Worm (Caenorhabditis elegans): ENCODE data around the gene K07F5.16.

Gene K07F5.16

ce11 chrIV:9875646-9876045, 11.7 kb downstream of the K07F5.16 start:
- TF ChIP-seq sox-2 (GFP tag; IDR thresholded peaks at IDR 0.05) (no peak), ets-4 (tag; optimal IDR thresholded peaks at IDR 0.05) (no peak), eyg-1 (tag; optimal IDR thresholded peaks at IDR 0.05) (no peak), C38D4.7 (GFP tag; optimal IDR thresholded peaks at IDR 0.05) (no peak), hlh-8 (tag; optimal IDR thresholded peaks at IDR 0.05) (no peak), dve-1 (tag; optimal IDR thresholded peaks at IDR 0.05) (no peak), sdc-2 (tag; optimal IDR thresholded peaks at IDR 0.05) (no peak), odd-2 (tag; optimal IDR thresholded peaks at IDR 0.05) (no peak), F13H6.1 (tag; optimal IDR thresholded peaks at IDR 0.05) (no peak), ceh-30 (tag; optimal IDR thresholded peaks at IDR 0.05) (no peak), nhr-11 (tag; optimal IDR thresholded peaks at IDR 0.05) (no peak), unc-3 (GFP tag; conservative IDR thresholded peaks at IDR 0.05) (no peak), unc-3 (tag; optimal IDR thresholded peaks at IDR 0.05) (no peak), fkh-6 (tag; optimal IDR thresholded peaks at IDR 0.05) (no peak), hlh-6 (tag; optimal IDR thresholded peaks at IDR 0.05) (no peak), C08G9.2 (tag; optimal IDR thresholded peaks at IDR 0.05) (no peak), sox-4 (tag; optimal IDR thresholded peaks at IDR 0.05) (no peak), fax-1 (tag; optimal IDR thresholded peaks at IDR 0.05) (no peak), hlh-30 (tag; optimal IDR thresholded peaks at IDR 0.05; ENCODE audit: insufficient read depth) (no peak), ztf-16 (tag; optimal IDR thresholded peaks at IDR 0.05) (no peak), unc-86 (tag; optimal IDR thresholded peaks at IDR 0.05) (no peak)

DNA sequence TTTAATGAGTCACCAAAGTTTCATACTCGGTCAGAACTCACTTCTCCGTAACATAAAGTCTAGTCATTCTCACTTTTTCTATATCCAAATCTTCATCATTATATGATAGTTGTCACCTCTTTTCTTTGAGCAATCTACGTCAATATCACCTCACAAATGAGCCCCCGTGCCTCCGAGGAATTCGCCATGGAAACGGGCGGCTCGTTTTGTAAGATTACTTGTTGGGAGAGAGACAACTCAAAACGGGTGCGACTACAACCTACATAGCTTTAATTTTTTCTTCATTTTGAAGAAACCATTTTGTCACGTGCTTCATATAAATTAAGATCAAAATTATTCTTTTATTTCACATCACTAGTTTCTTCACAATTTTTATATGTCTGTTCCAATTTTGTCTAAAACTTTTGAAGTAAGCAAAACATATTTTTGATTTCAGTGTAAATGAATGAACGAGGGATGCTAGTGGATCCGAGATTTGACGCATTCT, 15.0 kb downstream of the K07F5.16 start, which contains the start of gene nhr-4:
TSS of gene nhr-4 (plus strand) at position 437 of the 487 bp plus-strand sequence.
- TF ChIP-seq npax-4 (tag; optimal IDR thresholded peaks at IDR 0.05) (no peak), ceh-45 (GFP tag; IDR thresholded peaks at IDR 0.05) (no peak), ceh-2 (tag; optimal IDR thresholded peaks at IDR 0.05) (no peak), ztf-16 (tag; optimal IDR thresholded peaks at IDR 0.05) (no peak), ceh-24 (tag; optimal IDR thresholded peaks at IDR 0.05) (no peak)

DNA sequence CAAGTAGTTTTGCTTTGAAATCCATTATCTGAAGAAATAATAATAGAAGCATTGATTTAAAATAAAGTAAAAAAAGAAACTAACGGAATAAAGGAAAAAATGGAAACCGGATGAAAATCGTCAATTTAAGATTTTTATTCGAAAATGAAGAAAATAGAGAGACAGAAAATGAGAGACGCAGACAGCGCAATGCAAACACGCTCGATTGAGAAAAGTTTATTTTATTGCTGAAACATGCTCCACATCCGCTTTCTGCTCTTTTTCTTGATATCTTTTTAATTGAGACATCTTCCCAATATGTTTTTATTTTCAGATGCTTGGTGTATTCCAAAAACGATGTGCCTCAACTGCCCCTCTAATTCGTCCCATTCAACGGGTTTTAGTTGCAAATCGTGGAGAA, 20.3 kb downstream of the K07F5.16 start, which contains the start of the genes prp-18 and mccc-1:
TSS of gene prp-18 (minus strand) at position 127 of the 400 bp plus-strand sequence.
TSS of gene mccc-1 (plus strand) at position 314 of the 400 bp plus-strand sequence.
- TF ChIP-seq ceh-31 (tag; optimal IDR thresholded peaks at IDR 0.05): peak; percentile 44
- TF ChIP-seq unc-55 (GFP tag; optimal IDR thresholded peaks at IDR 0.05): peak; percentile 28
- no peak for TF ChIP-seq pros-1 (tag; optimal IDR thresholded peaks at IDR 0.05)
- no peak for TF ChIP-seq pha-2 (tag; optimal IDR thresholded peaks at IDR 0.05)
- no peak for TF ChIP-seq ceh-30 (tag; optimal IDR thresholded peaks at IDR 0.05)
- TF ChIP-seq rnt-1 (tag; optimal IDR thresholded peaks at IDR 0.05): no peak
- TF ChIP-seq unc-42 (tag; optimal IDR thresholded peaks at IDR 0.05): peak; percentile 86
- TF ChIP-seq dve-1 (tag; optimal IDR thresholded peaks at IDR 0.05): peak; percentile 2
- no peak for TF ChIP-seq ttx-3 (tag; optimal IDR thresholded peaks at IDR 0.05)
- TF ChIP-seq nhr-232 (tag; optimal IDR thresholded peaks at IDR 0.05): no peak
- TF ChIP-seq nfya-1 (tag; optimal IDR thresholded peaks at IDR 0.05): peak; percentile 16
- TF ChIP-seq unc-3 (GFP tag; conservative IDR thresholded peaks at IDR 0.05): no peak
- no peak for TF ChIP-seq unc-3 (tag; optimal IDR thresholded peaks at IDR 0.05)
- no peak for TF ChIP-seq madf-2 (tag; optimal IDR thresholded peaks at IDR 0.05)
- TF ChIP-seq pat-9 (tag; optimal IDR thresholded peaks at IDR 0.05): no peak
- TF ChIP-seq fax-1 (tag; optimal IDR thresholded peaks at IDR 0.05): no peak
- TF ChIP-seq hlh-8 (tag; optimal IDR thresholded peaks at IDR 0.05): no peak
- TF ChIP-seq pag-3 (tag; optimal IDR thresholded peaks at IDR 0.05; ENCODE audit: borderline replicate concordance): no peak
- no peak for TF ChIP-seq hlh-6 (tag; optimal IDR thresholded peaks at IDR 0.05)

DNA sequence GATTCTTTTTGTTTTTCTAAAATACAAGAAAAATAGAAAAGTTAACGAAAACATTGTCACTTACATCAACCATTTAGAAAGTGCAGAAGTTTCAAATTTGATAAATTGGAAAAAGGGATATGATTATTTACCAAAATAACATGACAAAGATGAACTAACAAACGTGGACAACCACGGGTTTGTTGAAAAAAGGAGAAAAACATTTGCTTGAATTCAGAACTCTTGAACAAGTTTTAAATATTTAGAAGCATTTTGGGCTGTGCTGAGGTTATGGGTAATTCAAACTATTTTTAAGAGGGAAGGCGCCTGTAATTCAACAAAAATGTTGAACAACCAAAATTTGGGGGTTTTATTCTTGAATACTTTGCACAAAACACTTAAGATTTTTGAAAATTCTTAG, 25.9 kb downstream of the K07F5.16 start, which contains the start of gene ttbk-3:
TSS of gene ttbk-3 (minus strand) at position 101 of the 400 bp plus-strand sequence.
- TF ChIP-seq hlh-30 (tag; optimal IDR thresholded peaks at IDR 0.05; ENCODE audit: insufficient read depth) (no peak), ceh-19 (GFP tag; optimal IDR thresholded peaks at IDR 0.05) (no peak), dmd-4 (tag; optimal IDR thresholded peaks at IDR 0.05; ENCODE audit: borderline replicate concordance) (no peak), lim-6 (tag; optimal IDR thresholded peaks at IDR 0.05) (no peak), ceh-45 (GFP tag; IDR thresholded peaks at IDR 0.05) (no peak)

Measured in whole organism, late embryonic.